Worm (Caenorhabditis elegans) whole organism, early embryonic: ENCODE results near the gene W09C2.8.

ENCODE experiments used
- B0310.2 ChIP-seq: sonication (generic microtip); optimal IDR thresholded peaks from 2 replicates; lab custom pipeline; 2016; ENCODE audit warnings: mild to moderate bottlenecking, missing genetic modification characterization, missing compliant biosample characterization
- F13C5.2 ChIP-seq: sonication (generic microtip); optimal IDR thresholded peaks from 2 replicates; lab custom pipeline; 2017; ENCODE audit warnings: mild to moderate bottlenecking, missing genetic modification characterization, inconsistent platforms, missing compliant biosample characterization
- ama-1 ChIP-seq: fragments of 150-350 bp; optimal IDR thresholded peaks from 2 replicates; lab custom pipeline; 2014
- ceh-13 ChIP-seq: fragments of 200-800 bp; sonication (Bioruptor generic); optimal IDR thresholded peaks from 2 replicates; lab custom pipeline; 2018; ENCODE audit warnings: mild to moderate bottlenecking, missing genetic modification characterization, missing compliant biosample characterization
- ceh-36 ChIP-seq: sonication (generic microtip); optimal IDR thresholded peaks from 2 replicates; lab custom pipeline; 2016; ENCODE audit warnings: missing genetic modification characterization, inconsistent platforms, missing compliant biosample characterization
- ets-7 ChIP-seq: sonication (generic microtip); optimal IDR thresholded peaks from 2 replicates; lab custom pipeline; 2016; ENCODE audit warnings: missing genotype, missing genetic modification characterization, missing compliant biosample characterization
- flt-1 ChIP-seq: fragments of 200-800 bp; sonication (Bioruptor generic); IDR thresholded peaks from 2 replicates; pipeline ENCODE4 v1.3.6; 2022; ENCODE audit warnings: missing genetic modification characterization, missing compliant biosample characterization
- hmbx-1 ChIP-seq: sonication (generic microtip); optimal IDR thresholded peaks from 2 replicates; lab custom pipeline; 2016; ENCODE audit warnings: mild to moderate bottlenecking, missing genetic modification characterization, missing compliant biosample characterization
- hnd-1 ChIP-seq: sonication (generic microtip); optimal IDR thresholded peaks from 2 replicates; lab custom pipeline; 2016; ENCODE audit warnings: missing genetic modification characterization, missing compliant biosample characterization
- pes-1 ChIP-seq: fragments of 200-800 bp; sonication (Bioruptor generic); IDR thresholded peaks from 2 replicates; pipeline ENCODE4 v1.3.6; 2022; ENCODE audit warnings: missing genetic modification reagents, missing genetic modification characterization, missing compliant biosample characterization
- sea-1 ChIP-seq: fragments of 200-800 bp; sonication (Bioruptor generic); conservative IDR thresholded peaks from 2 replicates; pipeline ENCODE4 v1.3.6; 2022; ENCODE audit warnings: missing genetic modification characterization, missing compliant biosample characterization
- tbx-37 ChIP-seq: fragments of 200-800 bp; sonication (Bioruptor generic); conservative IDR thresholded peaks from 2 replicates; pipeline ENCODE4 v1.3.6; 2022; ENCODE audit warnings: missing genetic modification reagents, missing genetic modification characterization, missing compliant biosample characterization
- tra-4 ChIP-seq: sonication (generic microtip); optimal IDR thresholded peaks from 2 replicates; lab custom pipeline; 2017; ENCODE audit warnings: missing genetic modification characterization, missing compliant biosample characterization

DNA sequence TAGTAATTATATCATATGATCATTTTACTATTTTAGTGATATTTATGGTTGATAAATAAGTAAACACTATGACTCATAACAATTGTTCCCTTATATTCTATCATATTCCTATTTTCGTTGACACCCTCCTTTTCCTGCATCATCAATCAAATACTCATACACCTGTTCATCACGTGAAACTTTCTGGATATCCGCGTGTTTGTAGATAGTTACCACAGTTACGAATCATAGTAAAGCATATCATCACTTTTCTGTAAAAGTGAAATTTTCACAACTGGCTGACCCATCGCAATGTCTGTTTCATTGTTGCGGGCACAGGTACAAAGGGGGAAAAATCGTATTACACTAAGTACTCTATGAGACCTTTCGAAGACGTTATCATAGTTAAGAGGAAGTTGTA is 9.7 kb upstream of the W09C2.8 start:
- TF ChIP-seq tra-4 (tag; lab: Kevin White, UChicago): no peak
- no peak for TF ChIP-seq ceh-36 (tag; lab: Kevin White, UChicago)
- TF ChIP-seq ceh-13 (GFP tag; lab: Kevin White, UChicago): no peak
- no peak for TF ChIP-seq hnd-1
- TF ChIP-seq sea-1 (GFP tag; lab: Robert Waterston, UW): no peak
- no peak for TF ChIP-seq tbx-37 (GFP tag; lab: Robert Waterston, UW)
- TF ChIP-seq flt-1: no peak
- no peak for TF ChIP-seq hmbx-1 (tag; lab: Kevin White, UChicago)
- TF ChIP-seq ets-7 (tag; lab: Kevin White, UChicago): no peak
- no peak for TF ChIP-seq ama-1 (lab: Kevin White, UChicago)
- no peak for TF ChIP-seq pes-1
- TF ChIP-seq F13C5.2: no peak
- TF ChIP-seq B0310.2 (tag; lab: Kevin White, UChicago): no peak
